Worm (Caenorhabditis elegans): ENCODE data around the gene C14A6.13.

ce11 chrV:18163434-18163833 is 2.3 kb upstream of the C14A6.13 start:
- TF ChIP-seq hmbx-1 (tag; optimal IDR thresholded peaks at IDR 0.05) (no peak), ets-7 (tag; optimal IDR thresholded peaks at IDR 0.05) (no peak), hmg-4 (GFP tag; optimal IDR thresholded peaks at IDR 0.05) (no peak), ama-1 (optimal IDR thresholded peaks at IDR 0.05) (no peak), tbx-37 (GFP tag; conservative IDR thresholded peaks at IDR 0.05) (no peak), tra-4 (tag; optimal IDR thresholded peaks at IDR 0.05) (no peak), tbx-11 (GFP tag; IDR thresholded peaks at IDR 0.05) (no peak), F13C5.2 (tag; optimal IDR thresholded peaks at IDR 0.05) (no peak), pes-1 (GFP tag; IDR thresholded peaks at IDR 0.05) (no peak), ceh-36 (tag; optimal IDR thresholded peaks at IDR 0.05) (no peak), hnd-1 (tag; optimal IDR thresholded peaks at IDR 0.05) (no peak), ceh-13 (GFP tag; optimal IDR thresholded peaks at IDR 0.05) (no peak), sea-1 (GFP tag; conservative IDR thresholded peaks at IDR 0.05) (no peak)
